Worm (Caenorhabditis elegans) whole organism, early embryonic: ENCODE results near the gene F19B10.5.

ENCODE experiments used
- F13C5.2 ChIP-seq: sonication (generic microtip); optimal IDR thresholded peaks from 2 replicates; lab custom pipeline; 2017; ENCODE audit warnings: mild to moderate bottlenecking, missing genetic modification characterization, inconsistent platforms, missing compliant biosample characterization
- ama-1 ChIP-seq: fragments of 150-350 bp; optimal IDR thresholded peaks from 2 replicates; lab custom pipeline; 2014
- hnd-1 ChIP-seq: sonication (generic microtip); optimal IDR thresholded peaks from 2 replicates; lab custom pipeline; 2016; ENCODE audit warnings: missing genetic modification characterization, missing compliant biosample characterization
- pes-1 ChIP-seq: fragments of 200-800 bp; sonication (Bioruptor generic); IDR thresholded peaks from 2 replicates; pipeline ENCODE4 v1.3.6; 2022; ENCODE audit warnings: missing genetic modification reagents, missing genetic modification characterization, missing compliant biosample characterization

ce11 chrII:3682770-3683234 lies 27.3 kb downstream of the F19B10.5 start, which contains the start of gene F19B10.1:
- TF ChIP-seq F13C5.2 (tag; lab: Kevin White, UChicago) (no peak), ama-1 (lab: Kevin White, UChicago) (no peak), hnd-1 (tag; lab: Kevin White, UChicago) (no peak), pes-1 (GFP tag; lab: Robert Waterston, UW) (no peak)
